Worm (Caenorhabditis elegans) whole organism, mixed stage, embryonic: ENCODE data around the gene nspg-1.

Source experiments
- M03D4.4 ChIP-seq: sonication (generic microtip); optimal IDR thresholded peaks from 2 replicates; lab custom pipeline; 2017; ENCODE audit warnings: mild to moderate bottlenecking, missing genetic modification characterization, missing compliant biosample characterization
- bed-3 ChIP-seq: fragments of 200-800 bp; sonication (Bioruptor generic); optimal IDR thresholded peaks from 3 replicates; lab custom pipeline; 2018; ENCODE audit warnings: mild to moderate bottlenecking, missing genetic modification characterization, moderate library complexity, missing compliant biosample characterization
- blmp-1 ChIP-seq: fragments of 150-350 bp; optimal IDR thresholded peaks from 2 replicates; lab custom pipeline; 2014; ENCODE audit warnings: missing biosample characterization, missing genetic modification characterization
- ceh-39 ChIP-seq: fragments of 150-350 bp; optimal IDR thresholded peaks from 2 replicates; lab custom pipeline; 2014; ENCODE audit warnings: missing biosample characterization, missing genetic modification characterization
- ceh-43 ChIP-seq: fragments of 200-800 bp; sonication (Bioruptor generic); optimal IDR thresholded peaks from 2 replicates; lab custom pipeline; 2018; ENCODE audit warnings: mild to moderate bottlenecking, missing genetic modification characterization, moderate library complexity, missing compliant biosample characterization
- ceh-83 ChIP-seq: fragments of 200-800 bp; sonication (Bioruptor generic); optimal IDR thresholded peaks from 2 replicates; lab custom pipeline; 2018; ENCODE audit warnings: mild to moderate bottlenecking, missing genetic modification characterization, missing compliant biosample characterization
- ces-1 ChIP-seq: fragments of 150-350 bp; optimal IDR thresholded peaks from 2 replicates; lab custom pipeline; 2014; ENCODE audit warnings: missing biosample characterization, missing genetic modification reagents, missing genetic modification characterization
- cnd-1 ChIP-seq: fragments of 200-800 bp; sonication (Bioruptor generic); optimal IDR thresholded peaks from 2 replicates; lab custom pipeline; 2018; ENCODE audit warnings: mild to moderate bottlenecking, missing genetic modification characterization, missing compliant biosample characterization
- drap-1 ChIP-seq: fragments of 200-800 bp; sonication (Bioruptor generic); optimal IDR thresholded peaks from 3 replicates; lab custom pipeline; 2018; ENCODE audit warnings: mild to moderate bottlenecking, missing genetic modification characterization, missing compliant biosample characterization
- elt-3 ChIP-seq: fragments of 150-350 bp; optimal IDR thresholded peaks from 2 replicates; lab custom pipeline; 2014; ENCODE audit warnings: missing biosample characterization, missing genetic modification characterization
- flh-1 ChIP-seq: fragments of 200-800 bp; sonication (Bioruptor generic); optimal IDR thresholded peaks from 2 replicates; lab custom pipeline; 2018; ENCODE audit warnings: mild to moderate bottlenecking, missing genetic modification characterization, moderate library complexity, missing compliant biosample characterization
- ham-2 ChIP-seq: fragments of 200-800 bp; sonication (Bioruptor generic); optimal IDR thresholded peaks from 2 replicates; lab custom pipeline; 2018; ENCODE audit warnings: mild to moderate bottlenecking, missing genetic modification characterization, missing compliant biosample characterization
- hlh-1 ChIP-seq: fragments of 150-350 bp; optimal IDR thresholded peaks from 2 replicates; lab custom pipeline; 2014; ENCODE audit warnings: missing biosample characterization, missing genetic modification reagents, missing genetic modification characterization
- lin-32 ChIP-seq: fragments of 200-800 bp; sonication (Bioruptor generic); optimal IDR thresholded peaks from 2 replicates; lab custom pipeline; 2018; ENCODE audit warnings: mild to moderate bottlenecking, missing genetic modification characterization, missing compliant biosample characterization
- lsy-2 ChIP-seq: fragments of 150-350 bp; optimal IDR thresholded peaks from 2 replicates; lab custom pipeline; 2014; ENCODE audit warnings: missing biosample characterization, missing genetic modification characterization
- mab-5 ChIP-seq: fragments of 150-350 bp; optimal IDR thresholded peaks from 2 replicates; lab custom pipeline; 2014; ENCODE audit warnings: missing biosample characterization, missing genetic modification characterization
- mep-1 ChIP-seq: fragments of 150-350 bp; optimal IDR thresholded peaks from 2 replicates; lab custom pipeline; 2017; ENCODE audit warnings: missing biosample characterization, missing genetic modification reagents, missing genetic modification characterization, inconsistent platforms
- mls-2 ChIP-seq: sonication (generic microtip); optimal IDR thresholded peaks from 2 replicates; lab custom pipeline; 2016; ENCODE audit warnings: mild to moderate bottlenecking, missing genetic modification characterization, moderate library complexity, missing compliant biosample characterization
- nhr-12 ChIP-seq: fragments of 150-350 bp; optimal IDR thresholded peaks from 2 replicates; lab custom pipeline; 2014; ENCODE audit warnings: missing biosample characterization, missing genetic modification characterization
- nhr-2 ChIP-seq: fragments of 150-350 bp; optimal IDR thresholded peaks from 2 replicates; lab custom pipeline; 2014; ENCODE audit warnings: missing biosample characterization, missing genetic modification characterization
- nhr-237 ChIP-seq: fragments of 150-350 bp; optimal IDR thresholded peaks from 2 replicates; lab custom pipeline; 2014; ENCODE audit warnings: missing biosample characterization, missing genetic modification characterization
- nhr-28 ChIP-seq: fragments of 150-350 bp; optimal IDR thresholded peaks from 2 replicates; lab custom pipeline; 2014; ENCODE audit warnings: missing biosample characterization, missing genetic modification characterization
- nhr-76 ChIP-seq: sonication (generic microtip); optimal IDR thresholded peaks from 2 replicates; lab custom pipeline; 2017; ENCODE audit warnings: missing biosample characterization, missing genetic modification characterization
- pha-4 ChIP-seq: fragments of 150-350 bp; optimal IDR thresholded peaks from 2 replicates; lab custom pipeline; 2018; ENCODE audit warnings: missing biosample characterization, missing genetic modification reagents, missing genetic modification characterization
- sem-2 ChIP-seq: fragments of 200-800 bp; sonication (Bioruptor generic); optimal IDR thresholded peaks from 2 replicates; lab custom pipeline; 2018; ENCODE audit warnings: mild to moderate bottlenecking, missing genetic modification characterization, missing compliant biosample characterization
- snpc-4 ChIP-seq: fragments of 150-350 bp; optimal IDR thresholded peaks from 2 replicates; lab custom pipeline; 2014; ENCODE audit warnings: missing biosample characterization, missing genetic modification characterization
- sptf-1 ChIP-seq: sonication (generic microtip); optimal IDR thresholded peaks from 2 replicates; lab custom pipeline; 2017; ENCODE audit warnings: mild to moderate bottlenecking, missing genetic modification characterization, moderate library complexity, missing compliant biosample characterization
- tbx-8 ChIP-seq: fragments of 200-800 bp; sonication (Bioruptor generic); optimal IDR thresholded peaks from 2 replicates; lab custom pipeline; 2018; ENCODE audit warnings: mild to moderate bottlenecking, missing genetic modification characterization, moderate library complexity, missing compliant biosample characterization
- unc-120 ChIP-seq: sonication (generic microtip); optimal IDR thresholded peaks from 2 replicates; lab custom pipeline; 2017; ENCODE audit warnings: missing genetic modification characterization, missing compliant biosample characterization; ENCODE audit not compliant: poor library complexity, severe bottlenecking
- unc-62 ChIP-seq: fragments of 150-350 bp; optimal IDR thresholded peaks from 2 replicates; lab custom pipeline; 2014; ENCODE audit warnings: missing biosample characterization, missing genetic modification reagents, missing genetic modification characterization
- zip-8 ChIP-seq: fragments of 150-350 bp; optimal IDR thresholded peaks from 2 replicates; lab custom pipeline; 2014; ENCODE audit warnings: missing biosample characterization, missing genetic modification characterization
- ztf-11 ChIP-seq: fragments of 150-350 bp; optimal IDR thresholded peaks from 2 replicates; lab custom pipeline; 2014; ENCODE audit warnings: missing biosample characterization, missing genetic modification characterization

nspg-1 gene

DNA sequence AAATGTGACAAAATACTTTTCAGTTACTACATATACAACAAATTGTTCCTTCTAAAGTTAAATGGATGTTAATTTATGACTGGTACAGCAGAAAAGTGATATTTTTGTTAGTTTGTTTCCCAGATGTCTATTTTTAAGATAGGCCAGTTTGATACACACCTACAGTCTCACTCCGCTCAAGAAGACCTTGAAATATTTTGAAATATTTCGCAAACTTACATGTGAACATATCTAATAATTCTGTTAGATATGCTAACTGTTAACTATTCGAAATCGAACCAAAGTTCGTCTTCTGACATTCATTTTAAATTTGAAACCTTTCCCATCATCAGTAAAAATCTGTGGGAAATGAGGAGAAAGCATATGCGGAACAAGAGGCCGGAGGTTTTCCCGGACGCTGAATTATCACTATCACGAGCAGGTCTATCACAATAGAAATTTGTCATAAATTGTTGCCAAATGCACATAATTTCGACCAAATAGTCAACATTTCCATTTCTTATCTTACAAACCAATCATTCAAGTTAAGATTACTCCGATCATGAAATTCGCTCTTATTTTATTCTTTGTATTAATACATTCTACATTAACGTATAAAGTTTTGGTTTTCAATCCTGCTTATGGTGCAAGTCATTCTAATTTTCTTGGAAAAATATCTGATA, 48.0 kb downstream of the nspg-1 start, which contains the start of the genes ZC443.4 and ugt-18:
Gene ZC443.4, minus strand, starts transcription at position 95 of the 662 bp plus-strand sequence.
Gene ugt-18, plus strand, starts transcription at position 469 of the 662 bp plus-strand sequence.
- TF ChIP-seq nhr-2 (tag; lab: Kevin White, UChicago): no peak
- TF ChIP-seq elt-3 (tag; lab: Kevin White, UChicago): no peak
- no peak for TF ChIP-seq sptf-1 (tag; lab: Kevin White, UChicago)

DNA sequence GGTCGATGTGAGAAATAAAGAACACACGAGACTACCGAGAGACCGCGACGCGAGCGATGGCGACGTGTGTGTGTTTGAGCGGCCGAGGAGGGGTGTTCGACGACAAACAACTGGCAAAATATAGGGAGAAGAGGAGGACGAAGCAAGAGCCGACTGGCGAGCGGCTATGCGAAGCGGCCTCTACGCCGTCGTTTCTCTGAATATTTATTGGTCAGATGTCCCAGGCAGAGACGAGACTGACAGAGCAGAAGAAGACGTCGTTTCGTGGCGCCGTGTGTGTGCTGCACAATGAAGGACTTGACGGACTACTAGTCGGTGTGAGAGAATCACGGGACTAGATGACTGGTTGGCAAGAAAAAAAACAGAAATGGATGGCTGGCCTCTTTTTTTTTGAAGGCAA, 48.7 kb downstream of the nspg-1 start:
- TF ChIP-seq mab-5 (tag; lab: Kevin White, UChicago) (no peak), nhr-12 (tag; lab: Kevin White, UChicago) (no peak), ham-2 (GFP tag; lab: Kevin White, UChicago) (peak; percentile 20), drap-1 (GFP tag; lab: Kevin White, UChicago) (no peak), unc-120 (no peak), zip-8 (tag; lab: Kevin White, UChicago) (no peak), blmp-1 (no peak)
- TF ChIP-seq, all 35 proteins: peak for 1

DNA sequence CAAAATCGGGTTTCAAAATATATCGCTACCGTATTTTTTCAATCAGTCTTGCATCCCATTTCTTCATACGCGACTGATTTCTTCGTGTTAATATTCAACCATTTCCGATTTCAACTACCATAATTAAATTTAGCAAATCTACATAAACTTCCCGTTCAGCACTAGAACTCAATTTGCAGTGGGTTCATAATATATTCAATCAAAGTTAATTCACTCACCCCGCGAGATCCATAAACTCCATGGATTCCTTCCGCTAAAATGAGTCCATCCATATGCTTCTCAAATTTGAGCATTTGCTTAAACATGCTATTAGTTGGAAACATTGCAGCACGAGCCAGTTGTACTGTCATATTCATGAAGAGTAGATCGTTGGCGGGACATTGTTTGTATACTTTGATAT, 49.4 kb downstream of the nspg-1 start:
- TF ChIP-seq drap-1 (GFP tag; lab: Kevin White, UChicago) (no peak), tbx-8 (GFP tag; lab: Kevin White, UChicago) (no peak), unc-120 (no peak), ham-2 (GFP tag; lab: Kevin White, UChicago) (no peak), ces-1 (peak; percentile 96), nhr-12 (tag; lab: Kevin White, UChicago) (no peak)

DNA sequence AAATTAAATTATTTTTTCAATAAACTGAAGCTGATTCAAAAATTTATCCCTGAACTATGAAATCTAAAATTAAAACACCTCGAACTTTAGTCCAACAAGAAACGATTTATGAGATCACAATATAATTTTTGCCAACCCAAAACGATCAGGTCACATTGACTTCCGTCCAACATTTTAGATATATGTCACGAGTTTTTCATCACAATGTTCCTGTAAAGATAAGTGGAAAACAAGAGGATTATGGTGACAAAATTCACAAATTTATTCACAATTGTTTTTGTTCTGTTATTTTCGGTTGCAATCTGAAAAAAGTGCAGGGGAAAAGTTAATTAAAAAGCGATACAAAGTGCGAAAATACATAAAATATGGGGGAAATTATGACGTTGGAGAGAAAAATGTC, 51.2 kb downstream of the nspg-1 start:
- TF ChIP-seq blmp-1 (no peak), ztf-11 (no peak), drap-1 (GFP tag; lab: Kevin White, UChicago) (no peak), lin-32 (GFP tag; lab: Kevin White, UChicago) (no peak), M03D4.4 (no peak), nhr-237 (tag; lab: Kevin White, UChicago) (no peak), ham-2 (GFP tag; lab: Kevin White, UChicago) (no peak), sem-2 (GFP tag; lab: Kevin White, UChicago) (no peak), mab-5 (tag; lab: Kevin White, UChicago) (no peak), ceh-39 (tag; lab: Kevin White, UChicago) (no peak), ceh-83 (GFP tag; lab: Kevin White, UChicago) (no peak), mls-2 (tag; lab: Kevin White, UChicago) (no peak), sptf-1 (tag; lab: Kevin White, UChicago) (no peak), nhr-12 (tag; lab: Kevin White, UChicago) (no peak), zip-8 (tag; lab: Kevin White, UChicago) (no peak), nhr-28 (tag; lab: Kevin White, UChicago) (no peak)
- TF ChIP-seq, all 35 proteins: peak for 0

DNA sequence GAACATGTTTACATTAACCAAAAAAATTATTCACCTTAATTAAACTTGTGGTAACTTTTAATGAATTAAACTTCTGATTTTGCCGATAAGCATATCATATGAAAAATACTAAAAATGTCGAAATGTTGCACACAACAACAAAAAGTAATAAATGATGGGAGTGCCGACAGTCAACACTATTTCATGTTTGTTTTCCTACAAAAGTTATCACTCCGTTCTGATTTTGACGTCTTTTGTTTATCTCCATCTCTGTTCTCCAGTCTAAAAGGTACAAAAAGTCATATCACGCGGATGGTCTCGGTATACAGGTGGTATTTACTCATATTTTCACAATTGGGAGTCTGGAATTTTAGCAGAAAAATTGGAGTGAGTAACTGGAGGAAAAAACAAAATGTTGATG, 52.5 kb downstream of the nspg-1 start:
- TF ChIP-seq mep-1 (tag; lab: Kevin White, UChicago) (no peak), nhr-76 (no peak), drap-1 (GFP tag; lab: Kevin White, UChicago) (no peak), bed-3 (GFP tag; lab: Kevin White, UChicago) (no peak), snpc-4 (no peak)
- TF ChIP-seq, all 35 proteins: peak for 0

DNA sequence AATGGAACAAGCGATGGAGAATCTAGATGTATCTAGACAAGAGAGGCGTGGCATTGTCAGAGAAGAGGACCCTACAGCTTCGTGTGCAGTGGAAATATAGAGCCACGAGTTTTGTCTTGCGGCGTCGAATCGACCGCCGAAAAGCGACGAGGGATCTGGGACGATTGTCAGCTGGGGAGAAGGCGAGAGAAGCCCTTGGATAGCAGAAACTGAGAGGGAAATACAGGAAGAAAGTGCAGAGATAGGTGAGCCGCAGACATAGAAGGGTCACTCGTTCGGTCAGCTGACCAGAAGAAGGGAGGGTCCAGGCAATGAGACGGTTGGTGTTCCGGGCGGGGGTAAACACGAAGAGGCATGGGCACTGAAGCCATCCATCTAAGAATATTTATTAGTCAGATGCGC, 53.4 kb downstream of the nspg-1 start:
- TF ChIP-seq ham-2 (GFP tag; lab: Kevin White, UChicago) (peak; percentile 75), nhr-2 (tag; lab: Kevin White, UChicago) (no peak), drap-1 (GFP tag; lab: Kevin White, UChicago) (peak; percentile 40), hlh-1 (tag; lab: Kevin White, UChicago) (peak; percentile 82), sptf-1 (tag; lab: Kevin White, UChicago) (peak; percentile 47), nhr-12 (tag; lab: Kevin White, UChicago) (no peak), sem-2 (GFP tag; lab: Kevin White, UChicago) (no peak), blmp-1 (no peak), pha-4 (tag; lab: Kevin White, UChicago) (peak; percentile 69), bed-3 (GFP tag; lab: Kevin White, UChicago) (no peak), flh-1 (GFP tag; lab: Kevin White, UChicago) (no peak), unc-120 (peak; percentile 85), ztf-11 (peak; percentile 13), nhr-237 (tag; lab: Kevin White, UChicago) (no peak), lsy-2 (tag; lab: Kevin White, UChicago) (peak; percentile 9), cnd-1 (no peak), elt-3 (tag; lab: Kevin White, UChicago) (no peak), lin-32 (GFP tag; lab: Kevin White, UChicago) (no peak), ceh-39 (tag; lab: Kevin White, UChicago) (no peak), ces-1 (peak; percentile 39), unc-62 (GFP tag; lab: Kevin White, UChicago) (peak; percentile 55), ceh-43 (GFP tag; lab: Kevin White, UChicago) (no peak)
- TF ChIP-seq, all 35 proteins: peak for 10
